Worm (Caenorhabditis elegans) whole organism, young adult: ENCODE data around the gene kin-30.

Source experiments
- B0261.1 ChIP-seq: sonication (generic microtip); optimal IDR thresholded peaks from 2 replicates; lab custom pipeline; 2016; ENCODE audit warnings: mild to moderate bottlenecking, missing genetic modification characterization, moderate library complexity, missing compliant biosample characterization
- C17E4.6 ChIP-seq: fragments of 200-800 bp; sonication (Bioruptor generic); IDR thresholded peaks from 2 replicates; pipeline ENCODE4 v1.3.6; 2022; ENCODE audit warnings: missing genetic modification reagents, missing genetic modification characterization, missing compliant biosample characterization
- F39B2.1 ChIP-seq: fragments of 200-800 bp; sonication (Bioruptor generic); IDR thresholded peaks from 2 replicates; pipeline ENCODE4 v1.3.6; 2022; ENCODE audit warnings: missing genetic modification reagents, missing genetic modification characterization, missing compliant biosample characterization
- F55B11.4 ChIP-seq: sonication (generic microtip); optimal IDR thresholded peaks from 2 replicates; lab custom pipeline; 2016; ENCODE audit warnings: missing compliant biosample characterization, missing genetic modification characterization, borderline replicate concordance; ENCODE audit not compliant: insufficient read depth
- K11D2.4 ChIP-seq: fragments of 200-800 bp; sonication (Bioruptor generic); IDR thresholded peaks from 2 replicates; pipeline ENCODE4 v1.3.6; 2022; ENCODE audit warnings: missing genetic modification reagents, missing genetic modification characterization, missing compliant biosample characterization
- T07F8.4 ChIP-seq: sonication (generic microtip); optimal IDR thresholded peaks from 2 replicates; lab custom pipeline; 2016; ENCODE audit warnings: mild to moderate bottlenecking, missing genetic modification characterization, moderate library complexity, missing compliant biosample characterization
- Y79H2A.3 ChIP-seq: fragments of 200-800 bp; sonication (Bioruptor generic); conservative IDR thresholded peaks from 2 replicates; pipeline ENCODE4 v1.3.6; 2022; ENCODE audit warnings: missing genetic modification reagents, missing genetic modification characterization, missing compliant biosample characterization
- akir-1 ChIP-seq: fragments of 200-800 bp; sonication (Bioruptor generic); optimal IDR thresholded peaks from 2 replicates; lab custom pipeline; 2018; ENCODE audit warnings: mild to moderate bottlenecking, missing genetic modification characterization, moderate library complexity, missing compliant biosample characterization
- attf-3 ChIP-seq: fragments of 200-800 bp; sonication (Bioruptor generic); conservative IDR thresholded peaks from 2 replicates; pipeline ENCODE4 v1.3.6; 2022; ENCODE audit warnings: missing genetic modification reagents, missing genetic modification characterization, missing compliant biosample characterization
- bed-2 ChIP-seq: fragments of 200-800 bp; sonication (Bioruptor generic); IDR thresholded peaks from 2 replicates; pipeline ENCODE4 v1.3.6; 2022; ENCODE audit warnings: missing genetic modification reagents, missing genetic modification characterization, missing compliant biosample characterization
- ccch-3 ChIP-seq: fragments of 200-800 bp; sonication (Bioruptor generic); optimal IDR thresholded peaks from 2 replicates; lab custom pipeline; 2018; ENCODE audit warnings: mild to moderate bottlenecking, missing genetic modification characterization, missing compliant biosample characterization
- ceh-100 ChIP-seq: fragments of 200-800 bp; sonication (Bioruptor generic); IDR thresholded peaks from 2 replicates; pipeline ENCODE4 v1.3.6; 2022; ENCODE audit warnings: missing genetic modification reagents, missing genetic modification characterization, missing compliant biosample characterization
- ceh-40 ChIP-seq: fragments of 200-800 bp; sonication (Bioruptor generic); IDR thresholded peaks from 2 replicates; pipeline ENCODE4 v1.3.6; 2022; ENCODE audit warnings: missing genetic modification characterization, missing compliant biosample characterization
- ceh-58 ChIP-seq: fragments of 200-800 bp; sonication (Bioruptor generic); IDR thresholded peaks from 2 replicates; pipeline ENCODE4 v1.3.6; 2022; ENCODE audit warnings: missing genetic modification characterization, missing compliant biosample characterization
- dox-1 ChIP-seq: fragments of 200-800 bp; sonication (Bioruptor generic); IDR thresholded peaks from 2 replicates; pipeline ENCODE4 v1.3.6; 2022; ENCODE audit warnings: missing genetic modification reagents, missing genetic modification characterization, missing compliant biosample characterization
- efl-1 ChIP-seq: fragments of 150-350 bp; optimal IDR thresholded peaks from 2 replicates; lab custom pipeline; 2014; ENCODE audit warnings: missing biosample characterization, missing genetic modification reagents, missing genetic modification characterization
- egl-18 ChIP-seq: fragments of 200-800 bp; sonication (Bioruptor generic); IDR thresholded peaks from 2 replicates; pipeline ENCODE4 v1.3.6; 2022; ENCODE audit warnings: missing genetic modification reagents, missing genetic modification characterization, missing compliant biosample characterization
- egl-44 ChIP-seq: fragments of 200-800 bp; sonication (Bioruptor generic); IDR thresholded peaks from 2 replicates; pipeline ENCODE4 v1.3.6; 2022; ENCODE audit warnings: missing genetic modification reagents, missing genetic modification characterization, missing compliant biosample characterization
- ekl-4 ChIP-seq: fragments of 200-800 bp; sonication (Bioruptor generic); IDR thresholded peaks from 2 replicates; pipeline ENCODE4 v1.3.6; 2022; ENCODE audit warnings: missing genetic modification reagents, missing genetic modification characterization, missing compliant biosample characterization
- ets-4 ChIP-seq: fragments of 200-800 bp; sonication (Bioruptor generic); optimal IDR thresholded peaks from 2 replicates; lab custom pipeline; 2018; ENCODE audit warnings: mild to moderate bottlenecking, missing genetic modification characterization, missing compliant biosample characterization
- gei-17 ChIP-seq: fragments of 200-800 bp; sonication (Bioruptor generic); optimal IDR thresholded peaks from 2 replicates; lab custom pipeline; 2018; ENCODE audit warnings: mild to moderate bottlenecking, missing genetic modification characterization, missing compliant biosample characterization
- hmg-1.2 ChIP-seq: fragments of 200-800 bp; sonication (Bioruptor generic); IDR thresholded peaks from 2 replicates; pipeline ENCODE4 v1.3.6; 2022; ENCODE audit warnings: missing genetic modification reagents, missing genetic modification characterization, missing compliant biosample characterization
- let-526 ChIP-seq: fragments of 200-800 bp; sonication (Bioruptor generic); IDR thresholded peaks from 2 replicates; pipeline ENCODE4 v1.3.6; 2022; ENCODE audit warnings: missing genetic modification reagents, missing genetic modification characterization, missing compliant biosample characterization
- lin-26 ChIP-seq: fragments of 200-800 bp; sonication (Bioruptor generic); IDR thresholded peaks from 2 replicates; pipeline ENCODE4 v1.3.6; 2022; ENCODE audit warnings: missing genetic modification reagents, missing genetic modification characterization, missing compliant biosample characterization
- lin-35 ChIP-seq, 3 experiments: fragments of 150-350 bp in 2 of 3; sonication (generic microtip) in 1 of 3; optimal IDR thresholded peaks; 2 replicates each; lab custom pipeline; 2014 to 2018; ENCODE audit warnings: missing biosample characterization in 3 of 3, missing genetic modification characterization in 3 of 3, missing genetic modification reagents in 3 of 3
- lsl-1 ChIP-seq: fragments of 200-800 bp; sonication (Bioruptor generic); optimal IDR thresholded peaks from 2 replicates; lab custom pipeline; 2018; ENCODE audit warnings: mild to moderate bottlenecking, missing genetic modification characterization, moderate library complexity, missing compliant biosample characterization
- lsy-27 ChIP-seq: sonication (generic microtip); optimal IDR thresholded peaks from 2 replicates; lab custom pipeline; 2017; ENCODE audit warnings: missing genetic modification characterization, mild to moderate bottlenecking, missing compliant biosample characterization, antibody characterized with exemption, missing genotype, borderline replicate concordance; ENCODE audit not compliant: insufficient read depth
- madf-3 ChIP-seq: fragments of 200-800 bp; sonication (Bioruptor generic); IDR thresholded peaks from 2 replicates; pipeline ENCODE4 v1.3.6; 2022; ENCODE audit warnings: missing genetic modification reagents, missing genetic modification characterization, missing compliant biosample characterization
- madf-6 ChIP-seq: fragments of 200-800 bp; sonication (Bioruptor generic); IDR thresholded peaks from 2 replicates; pipeline ENCODE4 v1.3.6; 2022; ENCODE audit warnings: missing genetic modification reagents, missing genetic modification characterization, missing compliant biosample characterization
- mes-4 ChIP-seq: sonication (generic microtip); optimal IDR thresholded peaks from 2 replicates; lab custom pipeline; 2016; ENCODE audit warnings: missing genotype, missing genetic modification characterization, missing compliant biosample characterization
- mxl-1 ChIP-seq: sonication (generic microtip); optimal IDR thresholded peaks from 2 replicates; lab custom pipeline; 2016; ENCODE audit warnings: missing genetic modification characterization, missing compliant biosample characterization
- nfya-1 ChIP-seq: sonication (generic microtip); optimal IDR thresholded peaks from 2 replicates; lab custom pipeline; 2017; ENCODE audit warnings: antibody characterized with exemption, missing compliant biosample characterization, missing genetic modification characterization, borderline replicate concordance; ENCODE audit not compliant: insufficient read depth
- sea-2 ChIP-seq: fragments of 200-800 bp; sonication (Bioruptor generic); IDR thresholded peaks from 2 replicates; pipeline ENCODE4 v1.3.6; 2022; ENCODE audit warnings: missing genetic modification characterization, missing compliant biosample characterization
- snpc-3.4 ChIP-seq: sonication (generic microtip); optimal IDR thresholded peaks from 2 replicates; lab custom pipeline; 2017; ENCODE audit warnings: missing genetic modification characterization, mild to moderate bottlenecking, missing compliant biosample characterization, antibody characterized with exemption, moderate library complexity, missing genotype, missing genetic modification reagents
- sptf-2 ChIP-seq: fragments of 200-800 bp; sonication (Bioruptor generic); optimal IDR thresholded peaks from 2 replicates; lab custom pipeline; 2018; ENCODE audit warnings: mild to moderate bottlenecking, missing genetic modification characterization, missing compliant biosample characterization
- ztf-18 ChIP-seq: sonication (generic microtip); optimal IDR thresholded peaks from 2 replicates; lab custom pipeline; 2016; ENCODE audit warnings: missing genotype, mild to moderate bottlenecking, missing genetic modification characterization, missing compliant biosample characterization
- ztf-26 ChIP-seq: sonication (generic microtip); optimal IDR thresholded peaks from 2 replicates; lab custom pipeline; 2017; ENCODE audit warnings: missing genetic modification characterization, missing compliant biosample characterization
- ztf-3 ChIP-seq: fragments of 200-800 bp; sonication (Bioruptor generic); optimal IDR thresholded peaks from 2 replicates; lab custom pipeline; 2018; ENCODE audit warnings: mild to moderate bottlenecking, missing genetic modification characterization, missing compliant biosample characterization

Gene kin-30

ce11 chrV:15265814-15266213 lies 21.3 kb downstream of the kin-30 start, which contains the start of gene M01B2.13:
TSS of gene M01B2.13 (minus strand) at chrV:15265914.
- no peak for TF ChIP-seq efl-1
- no peak for TF ChIP-seq Y79H2A.3
- no peak for TF ChIP-seq F55B11.4
- TF ChIP-seq ets-4: no peak
- no peak for TF ChIP-seq ztf-26 (tag; lab: Kevin White, UChicago)
- no peak for TF ChIP-seq ceh-100 (GFP tag; lab: Robert Waterston, UW)

ce11 chrV:15267405-15267804 lies 22.8 kb downstream of the kin-30 start, which contains the start of gene T10H4.13:
TSS of gene T10H4.13 (minus strand) at chrV:15267505.
- TF ChIP-seq ceh-58 (GFP tag; lab: Robert Waterston, UW): no peak
- no peak for TF ChIP-seq mxl-1
- TF ChIP-seq lin-35 (GFP tag; optimal IDR thresholded peaks at IDR 0.05; lab: Kevin White, UChicago): no peak

- TF ChIP-seq mes-4 (tag; lab: Kevin White, UChicago) (no peak), bed-2 (GFP tag; lab: Robert Waterston, UW) (no peak), egl-18 (GFP tag; lab: Robert Waterston, UW) (no peak), C17E4.6 (GFP tag; lab: Robert Waterston, UW) (no peak)
Measured at ce11 chrV:15268302-15268701, 23.7 kb downstream of the kin-30 start, which contains the start of gene srw-22. TSS of gene srw-22 (plus strand) at chrV:15268602.

ce11 chrV:15272263-15272662 lies 27.7 kb downstream of the kin-30 start, which contains the start of gene T10H4.4:
TSS of gene T10H4.4 (minus strand) at chrV:15272363.
- TF ChIP-seq attf-3 (GFP tag; lab: Robert Waterston, UW): no peak
- no peak for TF ChIP-seq madf-6 (GFP tag; lab: Robert Waterston, UW)
- TF ChIP-seq T07F8.4: no peak
- no peak for TF ChIP-seq dox-1 (GFP tag; lab: Robert Waterston, UW)
- TF ChIP-seq mes-4 (tag; lab: Kevin White, UChicago): no peak
- no peak for TF ChIP-seq hmg-1.2
- TF ChIP-seq ztf-3 (GFP tag; lab: Kevin White, UChicago): no peak
- no peak for TF ChIP-seq ccch-3 (GFP tag; lab: Kevin White, UChicago)
- no peak for TF ChIP-seq ztf-18 (tag; lab: Kevin White, UChicago)
- TF ChIP-seq lsl-1 (GFP tag; lab: Kevin White, UChicago): no peak
- TF ChIP-seq, all 124 proteins: peak for 0

ce11 chrV:15274757-15275156 lies 30.2 kb downstream of the kin-30 start, which contains the start of gene srw-16:
TSS of gene srw-16 (minus strand) at chrV:15274857.
- TF ChIP-seq nfya-1 (tag; lab: Kevin White, UChicago): no peak
- no peak for TF ChIP-seq efl-1
- TF ChIP-seq snpc-3.4: no peak
- no peak for TF ChIP-seq lin-26 (GFP tag; lab: Robert Waterston, UW)
- no peak for TF ChIP-seq egl-44 (GFP tag; lab: Robert Waterston, UW)
- TF ChIP-seq lsy-27: no peak
- TF ChIP-seq let-526: no peak
- no peak for TF ChIP-seq mes-4 (tag; lab: Kevin White, UChicago)
- TF ChIP-seq ekl-4 (GFP tag; lab: Robert Waterston, UW): no peak
- TF ChIP-seq sptf-2 (GFP tag; lab: Kevin White, UChicago): no peak
- TF ChIP-seq madf-6 (GFP tag; lab: Robert Waterston, UW): no peak
- TF ChIP-seq B0261.1 (tag; lab: Kevin White, UChicago): no peak
- no peak for TF ChIP-seq madf-3 (GFP tag; lab: Robert Waterston, UW)
- TF ChIP-seq akir-1 (GFP tag; lab: Kevin White, UChicago): no peak
- no peak for TF ChIP-seq gei-17
- no peak for TF ChIP-seq sea-2
- TF ChIP-seq F39B2.1 (GFP tag; lab: Robert Waterston, UW): no peak
- no peak for TF ChIP-seq K11D2.4 (GFP tag; lab: Robert Waterston, UW)
- no peak for TF ChIP-seq ceh-40
